Worm (Caenorhabditis elegans) whole organism, L3 larva: ENCODE data around the gene F54D5.2.

Experiments used
- R02D3.7 ChIP-seq: fragments of 150-350 bp; optimal IDR thresholded peaks from 2 replicates; lab custom pipeline; 2014; ENCODE audit warnings: missing biosample characterization, missing genetic modification characterization
- ama-1 ChIP-seq: fragments of 150-350 bp; optimal IDR thresholded peaks from 2 replicates; lab custom pipeline; 2018
- egl-5 ChIP-seq: fragments of 150-350 bp; optimal IDR thresholded peaks from 2 replicates; lab custom pipeline; 2017; ENCODE audit warnings: missing biosample characterization, missing genetic modification reagents, missing genetic modification characterization, inconsistent platforms
- elt-3 ChIP-seq, 3 experiments: fragments of 150-350 bp in 1 of 3; sonication (generic microtip) in 2 of 3; optimal IDR thresholded peaks; 2 replicates in 2 of 3; 4 replicates in 1 of 3; lab custom pipeline; 2014 to 2017; ENCODE audit warnings: missing biosample characterization in 3 of 3, missing genetic modification characterization in 3 of 3
- fkh-10 ChIP-seq: sonication (generic microtip); optimal IDR thresholded peaks from 2 replicates; lab custom pipeline; 2017; ENCODE audit warnings: missing biosample characterization, missing genetic modification reagents, missing genetic modification characterization
- lin-39 ChIP-seq: fragments of 150-350 bp; optimal IDR thresholded peaks from 2 replicates; lab custom pipeline; 2018; ENCODE audit warnings: missing biosample characterization, missing genetic modification reagents, missing genetic modification characterization
- lsy-12 ChIP-seq: sonication (generic microtip); optimal IDR thresholded peaks from 2 replicates; lab custom pipeline; 2016; ENCODE audit warnings: mild to moderate bottlenecking, missing genetic modification characterization, missing compliant biosample characterization
- pqm-1 ChIP-seq: fragments of 150-350 bp; optimal IDR thresholded peaks from 2 replicates; lab custom pipeline; 2017; ENCODE audit warnings: missing biosample characterization, missing genetic modification characterization, inconsistent platforms
- skn-1 ChIP-seq: fragments of 150-350 bp; optimal IDR thresholded peaks from 2 replicates; lab custom pipeline; 2014; ENCODE audit warnings: missing biosample characterization, missing genetic modification characterization
- tbx-2 ChIP-seq: sonication (generic microtip); optimal IDR thresholded peaks from 2 replicates; lab custom pipeline; 2016; ENCODE audit warnings: mild to moderate bottlenecking, missing genetic modification characterization, missing compliant biosample characterization
- unc-39 ChIP-seq: sonication (generic microtip); optimal IDR thresholded peaks from 4 replicates; lab custom pipeline; 2017; ENCODE audit warnings: missing biosample characterization, missing genetic modification characterization
- zag-1 ChIP-seq: fragments of 150-350 bp; optimal IDR thresholded peaks from 2 replicates; lab custom pipeline; 2014; ENCODE audit warnings: missing biosample characterization, missing genetic modification characterization

DNA sequence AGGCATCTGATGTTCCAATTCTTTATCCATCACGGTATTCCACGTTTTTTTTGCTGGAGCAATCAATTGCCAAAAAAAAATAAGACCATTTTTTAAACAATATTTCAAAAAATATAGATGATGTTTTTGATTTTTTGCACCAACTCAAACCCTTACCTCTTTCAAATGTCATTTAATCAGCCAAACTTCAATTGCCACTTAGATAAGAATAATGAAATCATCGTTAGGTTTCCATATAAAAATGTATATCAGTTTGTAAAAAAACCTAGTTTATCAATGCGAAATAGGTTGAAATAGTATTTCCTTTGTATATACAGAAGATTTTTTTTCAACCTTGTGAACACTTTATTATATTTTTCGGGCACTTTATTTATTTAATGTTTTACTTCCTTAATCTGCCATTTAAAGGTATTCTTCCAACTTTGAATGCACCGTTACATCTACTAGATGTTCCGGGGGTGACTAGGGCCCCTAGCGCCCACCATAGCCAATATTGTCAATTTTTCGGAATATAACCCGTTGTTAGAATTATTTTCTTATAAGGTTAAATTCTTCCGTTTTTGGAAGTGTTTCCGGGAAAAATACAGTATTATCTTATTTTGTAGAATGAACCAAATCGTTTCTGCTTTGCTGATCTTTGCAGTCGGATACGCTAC is 3.6 kb upstream of the F54D5.2 start, which contains the start of the genes F54D5.23 and F54D5.4:
- TF ChIP-seq unc-39 (tag; lab: Kevin White, UChicago) (no peak), ama-1 (lab: Kevin White, UChicago) (no peak), lin-39 (no peak), egl-5 (tag; lab: Kevin White, UChicago) (no peak), pqm-1 (tag; lab: Kevin White, UChicago) (peak; percentile 33), R02D3.7 (tag; lab: Kevin White, UChicago) (no peak), zag-1 (tag; lab: Kevin White, UChicago) (no peak), skn-1 (tag; lab: Kevin White, UChicago) (no peak), tbx-2 (no peak), fkh-10 (GFP tag; lab: Kevin White, UChicago) (no peak), lsy-12 (tag; lab: Kevin White, UChicago) (no peak), elt-3 (tag; optimal IDR thresholded peaks at IDR 0.05; lab: Kevin White, UChicago) (no peak)
